Fruit fly (Drosophila melanogaster) whole organism, prepupa: ENCODE data around the gene Regnase-1.

Source experiments
- CG11762 ChIP-seq: fragments of 200-800 bp; sonication (Bioruptor generic); optimal IDR thresholded peaks from 3 replicates; lab custom pipeline; 2016; ENCODE audit warnings: missing biosample characterization, missing genetic modification characterization; ENCODE audit not compliant: insufficient read depth
- CG15336 ChIP-seq: fragments of 200-800 bp; sonication (Bioruptor generic); IDR thresholded peaks from 2 replicates; pipeline ENCODE4 v1.3.6; 2022; ENCODE audit warnings: missing biosample characterization, missing genetic modification characterization
- CG6276 ChIP-seq: fragments of 200-800 bp; sonication (Bioruptor generic); optimal IDR thresholded peaks from 2 replicates; lab custom pipeline; 2017; ENCODE audit warnings: missing biosample characterization, mild to moderate bottlenecking, missing genetic modification characterization
- CG6808 ChIP-seq: fragments of 200-800 bp; sonication (Bioruptor generic); optimal IDR thresholded peaks from 3 replicates; lab custom pipeline; 2017; ENCODE audit warnings: missing biosample characterization, missing genetic modification characterization, mild to moderate bottlenecking, moderate library complexity, missing genetic modification reagents
- CG7368 ChIP-seq: fragments of 200-800 bp; sonication (Bioruptor generic); optimal IDR thresholded peaks from 3 replicates; lab custom pipeline; 2016; ENCODE audit warnings: missing biosample characterization, missing genetic modification characterization
- CG8319 ChIP-seq: fragments of 200-800 bp; sonication (Bioruptor generic); optimal IDR thresholded peaks from 3 replicates; lab custom pipeline; 2016; ENCODE audit warnings: missing biosample characterization, missing genetic modification characterization
- Ets21C ChIP-seq: fragments of 200-800 bp; sonication (Bioruptor generic); optimal IDR thresholded peaks from 3 replicates; lab custom pipeline; 2016; ENCODE audit warnings: missing biosample characterization, missing genetic modification characterization
- OdsH ChIP-seq: fragments of 200-800 bp; sonication (Bioruptor generic); optimal IDR thresholded peaks from 3 replicates; lab custom pipeline; 2016; ENCODE audit warnings: missing biosample characterization, missing genetic modification characterization
- Sox102F ChIP-seq: fragments of 200-800 bp; sonication (Bioruptor generic); optimal IDR thresholded peaks from 2 replicates; lab custom pipeline; 2016; ENCODE audit warnings: missing biosample characterization, mild to moderate bottlenecking, missing genetic modification characterization
- dsx ChIP-seq: fragments of 200-800 bp; optimal IDR thresholded peaks from 3 replicates; lab custom pipeline; 2019; ENCODE audit warnings: missing biosample characterization, mild to moderate bottlenecking, missing genetic modification characterization, moderate library complexity; ENCODE audit not compliant: poor library complexity, severe bottlenecking
- pdm3 ChIP-seq: fragments of 200-800 bp; sonication (Bioruptor generic); optimal IDR thresholded peaks from 3 replicates; lab custom pipeline; 2016; ENCODE audit warnings: missing biosample characterization, missing genetic modification characterization
- topi ChIP-seq: fragments of 200-800 bp; sonication (Bioruptor generic); optimal IDR thresholded peaks from 3 replicates; lab custom pipeline; 2016; ENCODE audit warnings: missing biosample characterization, missing genetic modification characterization

DNA sequence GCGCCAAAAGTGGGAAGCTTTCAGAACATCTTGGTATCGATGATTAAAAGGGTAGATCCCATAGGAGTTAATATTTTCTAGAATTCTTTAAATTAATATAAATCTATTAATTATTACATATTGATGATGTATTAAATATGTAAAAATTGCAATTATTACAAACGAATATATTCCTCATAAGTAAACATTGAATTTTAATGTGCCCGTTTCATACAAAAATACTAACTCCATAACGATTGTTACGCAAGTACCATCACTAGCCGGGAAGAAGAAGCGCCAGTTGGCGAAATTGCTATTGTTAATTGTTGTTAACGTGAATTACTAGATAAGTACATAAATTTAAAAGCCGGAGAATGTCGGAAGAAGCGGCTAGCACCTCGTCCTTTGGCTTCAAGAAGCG lies 21.6 kb upstream of the Regnase-1 start, which contains the start of gene mdlc:
- no peak for TF ChIP-seq CG6808 (GFP tag; lab: Kevin White, UChicago)
- TF ChIP-seq CG6276 (GFP tag; lab: Kevin White, UChicago), result no peak
- no peak for TF ChIP-seq Sox102F (GFP tag; lab: Kevin White, UChicago)
- TF ChIP-seq Ets21C, result no peak
- no peak for TF ChIP-seq CG8319
- TF ChIP-seq pdm3 (GFP tag; lab: Kevin White, UChicago), result no peak
- TF ChIP-seq dsx, result no peak
- TF ChIP-seq OdsH (GFP tag; lab: Kevin White, UChicago), result no peak
- no peak for TF ChIP-seq CG15336 (GFP tag; lab: Robert Waterston, UW)
- TF ChIP-seq CG7368 (GFP tag; lab: Kevin White, UChicago), result no peak
- TF ChIP-seq CG11762, result no peak
- TF ChIP-seq topi (GFP tag; lab: Kevin White, UChicago), result no peak
